Fruit fly (Drosophila melanogaster): ENCODE measurements around the gene CG2540.

- TF ChIP-seq Dll (optimal IDR thresholded peaks at IDR 0.05) (no peak), CG8478 (optimal IDR thresholded peaks at IDR 0.05) (no peak), psq (optimal IDR thresholded peaks at IDR 0.05) (no peak), EcR (GFP tag; optimal IDR thresholded peaks at IDR 0.05) (no peak), usp (GFP tag; optimal IDR thresholded peaks at IDR 0.05) (no peak)
Measured at dm6 chrX:12623992-12624391, 5.7 kb upstream of the CG2540 start, which contains the start of gene CG15728.
